Fruit fly (Drosophila melanogaster): Measurements from ENCODE around the gene pira.

DNA sequence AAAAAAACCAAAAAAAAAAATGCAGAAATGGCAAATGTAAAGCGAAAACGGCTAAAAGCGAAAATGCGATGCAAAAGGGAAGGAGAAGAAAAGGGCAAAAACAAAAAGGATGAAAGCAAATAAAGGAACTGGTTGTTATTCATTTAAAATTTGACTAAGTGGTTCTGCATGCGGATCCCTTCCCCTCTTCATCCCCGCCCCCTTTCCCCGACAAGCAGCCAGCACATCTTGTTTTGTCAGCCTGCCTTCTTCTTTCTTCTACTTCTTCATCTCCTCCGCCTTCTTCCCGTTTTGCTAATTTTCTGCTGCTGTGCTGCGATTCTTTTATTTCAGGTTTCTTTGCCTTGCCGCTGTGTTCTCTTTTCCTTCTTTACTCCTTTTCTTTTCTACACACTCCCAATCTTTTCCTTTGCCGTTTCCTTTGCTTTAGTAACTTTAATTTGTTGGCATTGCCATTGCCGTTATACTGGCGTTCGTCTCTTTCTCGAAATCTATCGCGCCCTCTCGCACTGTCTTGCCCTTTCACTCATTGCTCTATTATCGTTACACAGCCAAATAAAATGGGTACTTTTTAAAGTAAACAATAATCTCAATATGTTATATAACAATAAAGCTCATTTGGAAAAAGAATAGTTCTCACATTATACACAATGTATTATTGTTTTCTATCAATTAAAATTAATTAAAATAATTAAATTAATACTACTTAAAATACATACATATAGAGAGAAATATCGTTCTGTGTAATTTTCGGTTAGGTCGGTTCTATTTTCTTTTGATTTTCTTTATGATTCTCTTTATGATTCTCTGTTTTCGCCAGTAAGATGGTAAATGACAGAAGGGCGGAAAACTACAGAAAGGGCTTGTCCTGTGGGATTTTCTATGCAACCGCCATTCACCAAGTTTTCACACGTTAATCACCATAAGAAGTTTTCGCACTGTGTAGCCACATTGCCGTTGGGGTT lies 15.4 kb downstream of the pira start:
- TF ChIP-seq CG8478 (optimal IDR thresholded peaks at IDR 0.05) (no peak), CTCF (optimal IDR thresholded peaks at IDR 0.05) (no peak)
